Fruit fly (Drosophila melanogaster): ENCODE data around the gene Mfap1.

The Mfap1 gene

DNA sequence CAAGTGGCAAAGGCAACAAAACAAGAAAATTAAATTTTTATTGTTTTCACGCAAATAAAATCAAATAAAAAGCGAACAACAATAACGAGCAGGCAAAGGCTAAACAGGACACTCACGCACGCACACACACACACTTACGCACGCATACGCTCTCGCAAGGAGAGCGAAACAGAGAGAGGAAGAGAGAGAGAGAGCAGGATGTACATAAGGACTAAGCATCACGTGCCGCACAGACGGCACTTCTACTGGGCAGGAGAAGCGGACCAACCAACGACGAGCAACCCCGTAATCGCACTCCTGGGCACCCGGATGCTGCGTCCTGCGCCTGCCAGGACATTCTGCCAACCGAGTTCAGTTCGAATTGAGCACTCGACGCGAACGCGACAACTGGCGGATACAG, 19.9 kb upstream of the Mfap1 start, which contains the start of gene Dbx:
TSS of gene Dbx (plus strand) at position 365 of the 400 bp plus-strand sequence.
- no peak for TF ChIP-seq CG8478 (optimal IDR thresholded peaks at IDR 0.05)
- TF ChIP-seq pan (optimal IDR thresholded peaks at IDR 0.05) = no peak
- TF ChIP-seq EcR (GFP tag; optimal IDR thresholded peaks at IDR 0.05) = no peak
- no peak for TF ChIP-seq psq (optimal IDR thresholded peaks at IDR 0.05)
- TF ChIP-seq Dll (optimal IDR thresholded peaks at IDR 0.05) = no peak
- no peak for TF ChIP-seq usp (GFP tag; optimal IDR thresholded peaks at IDR 0.05)

DNA sequence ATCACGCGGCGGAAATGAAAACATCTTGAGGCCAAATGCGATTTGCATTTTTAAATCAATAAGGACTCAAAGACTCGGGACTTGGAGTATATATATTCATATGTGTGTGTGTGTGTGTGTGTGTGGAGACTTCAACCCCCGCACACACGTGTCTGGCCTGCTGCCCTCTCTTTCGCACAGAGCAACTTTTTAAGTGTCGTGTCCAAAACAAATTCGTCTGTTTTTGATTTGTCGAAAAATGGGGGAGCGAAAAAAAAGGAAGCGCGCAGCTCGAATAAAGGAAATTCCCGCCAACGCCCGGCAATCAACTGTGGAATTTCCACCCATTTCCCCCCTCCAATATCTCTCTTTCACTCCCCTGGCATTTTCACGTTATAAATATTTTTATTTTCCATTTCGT, 11.9 kb upstream of the Mfap1 start:
- TF ChIP-seq CG8478 (optimal IDR thresholded peaks at IDR 0.05) (no peak), EcR (GFP tag; optimal IDR thresholded peaks at IDR 0.05) (no peak), psq (optimal IDR thresholded peaks at IDR 0.05) (no peak), pan (optimal IDR thresholded peaks at IDR 0.05) (no peak), Dll (optimal IDR thresholded peaks at IDR 0.05) (no peak), usp (GFP tag; optimal IDR thresholded peaks at IDR 0.05) (no peak)

DNA sequence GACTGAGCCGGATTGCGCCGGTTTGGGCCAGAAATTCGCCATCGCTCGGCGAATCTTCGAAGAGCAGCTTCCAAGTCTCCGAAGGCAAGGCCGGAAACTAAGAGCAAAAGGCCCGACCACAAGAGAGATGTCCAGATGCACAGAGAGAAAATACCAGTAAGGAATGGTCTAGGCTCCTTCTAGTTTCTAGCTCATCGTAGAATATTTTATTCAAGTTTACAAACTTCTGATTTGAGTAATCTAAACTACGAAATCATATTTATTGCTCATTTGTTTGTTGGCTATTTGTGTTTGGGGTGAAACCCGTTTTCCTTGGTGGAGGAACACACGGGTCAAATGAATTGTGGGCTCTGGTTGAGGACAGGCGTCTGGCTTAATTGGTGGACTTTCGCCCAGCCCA, 3.4 kb upstream of the Mfap1 start:
- no peak for TF ChIP-seq psq (optimal IDR thresholded peaks at IDR 0.05)
- TF ChIP-seq CG8478 (optimal IDR thresholded peaks at IDR 0.05) = no peak
- no peak for TF ChIP-seq usp (GFP tag; optimal IDR thresholded peaks at IDR 0.05)
- no peak for TF ChIP-seq EcR (GFP tag; optimal IDR thresholded peaks at IDR 0.05)
- TF ChIP-seq Dll (optimal IDR thresholded peaks at IDR 0.05) = no peak
- TF ChIP-seq pan (optimal IDR thresholded peaks at IDR 0.05) = no peak

DNA sequence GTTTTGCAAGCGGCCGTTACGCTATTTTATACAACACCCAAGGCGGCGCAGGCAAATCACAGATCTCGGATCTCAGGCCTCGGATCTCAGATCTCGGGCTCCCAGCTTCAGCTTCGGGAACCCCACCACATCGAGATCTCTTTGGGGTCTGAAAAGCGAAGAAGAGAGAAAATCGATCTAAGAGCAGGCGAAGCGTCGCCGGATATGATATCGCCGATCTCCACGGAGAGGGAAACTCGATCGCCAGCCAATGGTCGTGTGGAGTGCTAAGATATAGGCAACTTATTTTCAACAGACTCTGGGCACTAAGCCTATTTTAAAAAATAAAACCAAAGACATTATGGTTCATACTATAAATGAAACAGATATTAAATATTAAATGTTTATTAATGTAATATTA, 2.1 kb upstream of the Mfap1 start, which contains the start of the genes CG46523 and CG5687:
TSS of gene CG46523 (minus strand) at position 337 of the 400 bp plus-strand sequence.
TSS of gene CG5687 (minus strand) at position 337 of the 400 bp plus-strand sequence.
- TF ChIP-seq CG8478 (optimal IDR thresholded peaks at IDR 0.05) (no peak), psq (optimal IDR thresholded peaks at IDR 0.05) (no peak), pan (optimal IDR thresholded peaks at IDR 0.05) (no peak), EcR (GFP tag; optimal IDR thresholded peaks at IDR 0.05) (no peak), Dll (optimal IDR thresholded peaks at IDR 0.05) (no peak), usp (GFP tag; optimal IDR thresholded peaks at IDR 0.05) (no peak)

DNA sequence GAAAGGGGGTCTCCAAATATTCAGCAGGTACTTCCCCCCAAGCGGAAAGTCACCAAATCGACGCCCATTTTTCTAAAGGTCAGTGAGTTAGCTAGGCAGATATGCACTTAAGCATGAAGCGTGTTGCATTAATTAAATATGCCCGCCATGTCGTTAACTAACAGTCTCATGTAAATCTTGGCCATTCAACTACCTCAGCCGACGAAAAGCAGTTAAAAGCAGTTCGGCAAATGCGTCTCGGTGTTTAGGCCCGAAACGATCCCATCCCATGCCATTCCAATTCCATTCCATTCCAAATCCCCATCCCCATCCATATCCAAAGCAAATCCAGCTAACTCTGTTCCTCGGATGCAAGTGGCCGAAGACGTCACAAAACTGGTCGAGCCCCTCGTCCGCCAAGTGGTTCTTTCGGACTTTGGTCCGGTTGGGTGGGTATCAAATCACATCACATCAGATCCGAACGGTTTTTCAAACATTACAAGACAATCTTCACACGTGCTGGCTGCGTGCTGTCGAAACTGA, 824 bp upstream of the Mfap1 start:
- TF ChIP-seq EcR (GFP tag; optimal IDR thresholded peaks at IDR 0.05) = no peak

DNA sequence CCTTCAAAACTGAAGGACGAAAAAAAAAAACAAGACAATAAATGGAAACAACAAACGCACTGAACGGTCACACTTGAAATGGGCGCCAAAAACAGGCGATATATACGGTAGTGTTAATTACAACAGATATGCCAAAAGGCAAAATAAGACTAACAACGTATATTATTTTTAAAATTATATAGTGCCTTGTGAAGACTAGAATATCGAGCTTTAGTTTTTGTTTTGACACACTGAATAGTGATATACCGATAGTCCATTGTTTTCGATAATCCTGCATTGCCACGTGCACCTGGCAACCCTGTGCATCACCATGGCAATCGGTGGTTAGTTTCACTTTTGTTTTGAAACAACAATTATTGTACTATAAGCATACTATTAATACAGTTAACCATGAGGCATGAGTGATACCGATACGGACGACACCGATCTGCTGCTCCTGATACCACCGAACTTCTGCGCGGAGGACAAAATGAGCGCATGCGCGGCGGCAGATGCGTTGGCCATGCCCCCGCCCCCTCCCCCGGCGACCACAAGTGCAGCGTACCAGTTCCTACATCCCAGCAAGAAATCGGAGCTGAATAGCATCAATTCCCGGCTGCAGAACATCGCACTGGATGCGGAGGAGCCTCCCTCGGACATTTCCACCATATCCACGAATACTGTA, 6.7 kb downstream of the Mfap1 start, which contains the start of the genes mu2 and Cnb:
TSS of gene mu2 (minus strand) at position 13 of the 664 bp plus-strand sequence.
TSS of gene Cnb (plus strand) at position 103 of the 664 bp plus-strand sequence.
- TF ChIP-seq usp (GFP tag; optimal IDR thresholded peaks at IDR 0.05) (no peak), EcR (GFP tag; optimal IDR thresholded peaks at IDR 0.05) (no peak), Dll (optimal IDR thresholded peaks at IDR 0.05) (no peak), pan (optimal IDR thresholded peaks at IDR 0.05) (no peak), psq (optimal IDR thresholded peaks at IDR 0.05) (no peak), CG8478 (optimal IDR thresholded peaks at IDR 0.05) (no peak)

DNA sequence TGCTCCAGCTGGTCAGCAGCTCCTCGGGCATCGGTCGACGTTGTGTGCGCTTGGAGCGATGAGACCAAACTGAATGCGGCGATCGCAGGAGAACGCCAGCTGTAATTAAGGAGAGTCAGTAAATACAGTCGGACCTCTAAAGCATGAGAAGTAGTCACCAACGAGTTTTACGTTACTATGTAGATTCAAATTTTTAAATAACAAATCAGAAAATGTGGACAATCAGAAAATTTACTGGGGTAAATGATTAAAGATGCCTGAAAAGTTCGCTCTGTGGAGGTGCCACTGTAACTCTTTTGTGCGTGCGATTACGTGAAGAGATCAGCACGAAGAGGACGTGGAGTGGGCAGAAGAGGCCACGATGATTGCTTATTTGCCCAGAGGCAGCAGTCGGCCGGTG, 22.1 kb downstream of the Mfap1 start, which contains the start of gene SCOT:
TSS of gene SCOT (plus strand) at position 180 of the 400 bp plus-strand sequence.
- TF ChIP-seq EcR (GFP tag; optimal IDR thresholded peaks at IDR 0.05) = no peak
- TF ChIP-seq pan (optimal IDR thresholded peaks at IDR 0.05) = no peak
- no peak for TF ChIP-seq CG8478 (optimal IDR thresholded peaks at IDR 0.05)
- TF ChIP-seq psq (optimal IDR thresholded peaks at IDR 0.05) = no peak
- TF ChIP-seq Dll (optimal IDR thresholded peaks at IDR 0.05) = no peak
- no peak for TF ChIP-seq usp (GFP tag; optimal IDR thresholded peaks at IDR 0.05)

DNA sequence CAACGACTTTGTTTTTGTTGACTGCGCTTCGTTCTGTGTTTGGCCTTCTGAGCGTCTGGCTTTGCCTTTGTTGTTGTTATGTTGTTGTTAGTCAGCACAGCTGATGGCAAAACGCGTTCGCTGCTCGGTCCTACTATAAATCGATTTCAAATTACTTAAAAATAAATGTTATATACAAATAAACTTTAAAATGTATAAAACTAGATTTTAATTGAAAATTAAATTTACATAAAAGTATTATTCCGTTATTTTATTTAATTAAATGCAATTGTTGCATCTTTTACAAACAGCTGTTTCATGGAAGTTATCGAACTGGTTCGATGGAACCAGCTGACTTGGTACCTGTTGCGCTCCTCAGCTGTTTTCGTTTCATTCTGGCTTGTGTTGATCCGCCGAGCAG, 23.2 kb downstream of the Mfap1 start, which contains the start of gene mv:
TSS of gene mv (minus strand) at position 80 of the 400 bp plus-strand sequence.
- TF ChIP-seq CG8478 (optimal IDR thresholded peaks at IDR 0.05) (no peak), psq (optimal IDR thresholded peaks at IDR 0.05) (no peak), pan (optimal IDR thresholded peaks at IDR 0.05) (no peak), Dll (optimal IDR thresholded peaks at IDR 0.05) (no peak), EcR (GFP tag; optimal IDR thresholded peaks at IDR 0.05) (no peak)

DNA sequence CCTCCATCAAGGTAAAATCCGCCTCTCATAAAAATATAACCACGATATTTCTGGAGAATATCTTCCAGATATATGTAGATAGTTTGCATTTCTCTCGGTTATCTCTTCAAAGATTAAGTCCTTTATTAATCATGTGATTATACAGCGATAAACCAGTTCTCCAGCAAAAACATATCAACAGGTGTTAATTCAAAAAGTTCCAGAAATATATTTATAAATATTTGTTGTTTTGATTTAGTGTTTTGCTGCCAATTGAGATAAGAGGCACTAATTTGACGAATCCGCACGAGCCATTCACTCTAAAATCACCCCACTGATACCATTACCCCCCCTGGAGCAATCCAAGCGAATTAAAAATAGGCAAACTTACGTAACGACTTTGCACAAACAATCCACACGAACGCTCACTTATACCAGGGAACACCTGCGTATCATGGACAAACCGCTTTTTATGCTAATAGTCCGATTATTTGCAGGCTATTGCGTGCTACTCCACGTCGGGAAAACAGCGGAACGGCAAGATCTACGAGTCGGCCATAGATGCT, 23.8 kb downstream of the Mfap1 start:
- no peak for TF ChIP-seq pan (optimal IDR thresholded peaks at IDR 0.05)
- no peak for TF ChIP-seq Dll (optimal IDR thresholded peaks at IDR 0.05)
- no peak for TF ChIP-seq psq (optimal IDR thresholded peaks at IDR 0.05)
- no peak for TF ChIP-seq EcR (GFP tag; optimal IDR thresholded peaks at IDR 0.05)
- no peak for TF ChIP-seq CG8478 (optimal IDR thresholded peaks at IDR 0.05)
- no peak for TF ChIP-seq usp (GFP tag; optimal IDR thresholded peaks at IDR 0.05)

DNA sequence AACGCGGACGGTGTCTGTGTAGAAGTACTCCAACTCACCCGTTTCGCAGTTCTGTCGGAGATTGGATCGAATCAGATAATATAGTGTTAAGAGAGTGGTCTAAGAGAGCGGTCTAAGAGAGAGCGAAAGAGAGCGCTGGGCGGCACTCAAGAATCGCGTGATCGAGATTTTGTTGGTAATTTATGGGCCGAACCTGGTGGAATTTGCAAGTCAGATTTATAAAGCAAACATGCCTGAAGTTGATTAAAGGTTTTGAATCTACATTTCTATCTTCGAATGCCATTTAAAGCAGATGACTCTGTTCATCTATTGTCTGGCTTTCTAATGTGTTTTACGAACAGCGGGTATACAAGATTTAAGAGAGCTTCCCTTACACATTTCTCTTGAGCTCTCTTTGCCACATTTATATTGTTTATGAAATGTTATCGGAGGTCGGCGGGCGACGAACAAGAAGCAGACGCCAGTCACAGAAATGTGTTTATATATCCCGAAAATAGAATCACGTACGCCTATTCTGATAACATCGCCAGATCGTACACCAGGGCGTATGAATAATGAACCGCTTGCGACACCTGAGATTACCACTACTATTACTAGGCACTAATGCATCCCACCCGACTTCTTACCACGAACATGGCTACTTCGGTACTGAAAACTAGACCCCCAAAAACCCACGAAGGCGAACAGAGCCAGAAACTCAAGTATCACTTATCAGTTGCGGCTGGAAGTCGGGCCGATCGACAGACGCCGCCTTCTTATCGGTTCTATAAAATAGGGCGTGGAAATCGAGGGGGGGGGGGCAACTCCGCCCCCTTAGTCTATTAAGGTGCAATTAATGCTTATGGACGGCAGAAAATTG, 26.8 kb downstream of the Mfap1 start:
- TF ChIP-seq usp (GFP tag; optimal IDR thresholded peaks at IDR 0.05) (no peak), EcR (GFP tag; optimal IDR thresholded peaks at IDR 0.05) (no peak), CG8478 (optimal IDR thresholded peaks at IDR 0.05) (no peak), Dll (optimal IDR thresholded peaks at IDR 0.05) (no peak)

DNA sequence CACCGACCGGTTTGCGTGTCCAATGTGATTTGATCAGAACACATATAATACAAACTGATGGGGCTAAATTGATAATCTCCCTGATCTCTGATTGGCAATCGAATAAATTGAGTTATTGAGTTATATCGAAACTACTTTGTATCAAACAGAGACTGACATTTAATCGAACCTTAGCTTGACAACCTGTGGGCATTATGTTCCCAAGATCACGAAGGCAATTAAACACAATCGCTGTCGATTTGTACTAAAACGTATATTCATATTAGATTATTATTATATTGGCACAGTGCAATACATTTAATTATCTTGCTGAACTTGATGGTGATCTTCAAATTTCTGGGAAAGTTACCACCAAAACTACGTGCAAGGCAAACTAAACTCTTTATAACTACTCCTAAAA, 27.5 kb downstream of the Mfap1 start:
- TF ChIP-seq EcR (GFP tag; optimal IDR thresholded peaks at IDR 0.05) (no peak), pan (optimal IDR thresholded peaks at IDR 0.05) (no peak), psq (optimal IDR thresholded peaks at IDR 0.05) (no peak), usp (GFP tag; optimal IDR thresholded peaks at IDR 0.05) (no peak), Dll (optimal IDR thresholded peaks at IDR 0.05) (no peak), CG8478 (optimal IDR thresholded peaks at IDR 0.05) (no peak)
